Worm (Caenorhabditis elegans): ENCODE measurements around the gene pqn-13.
A peak's percentile ranks its signal among the peaks of the same experiment; 100 is the strongest.
"Not testable (repeated sequence)": the region's sequence is repeated elsewhere in the genome, so short reads cannot be mapped to it uniquely, and the experiment has no call there.

Gene pqn-13

DNA sequence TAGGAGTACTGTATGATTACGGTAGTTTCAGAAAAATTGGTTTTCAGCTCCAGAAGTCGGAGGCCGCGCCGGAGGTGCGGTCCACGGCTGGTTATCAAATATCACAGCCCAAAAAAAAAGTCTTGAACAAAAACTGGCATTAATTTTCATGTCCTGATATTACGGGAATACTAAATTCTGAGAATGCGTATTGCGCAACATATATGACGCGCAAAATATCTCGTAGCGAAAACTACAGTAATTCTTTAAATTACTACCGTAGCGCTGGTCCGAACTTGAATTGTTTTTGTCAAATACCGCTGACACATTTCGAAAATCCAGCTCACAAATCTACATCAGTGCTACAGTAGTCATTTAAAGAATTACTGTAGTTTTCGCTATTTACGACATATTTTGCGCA is 6.9 kb downstream of the pqn-13 start:
- no peak for TF ChIP-seq tra-4 (tag; optimal IDR thresholded peaks at IDR 0.05)
- no peak for TF ChIP-seq ceh-13 (GFP tag; optimal IDR thresholded peaks at IDR 0.05)
- no peak for TF ChIP-seq sea-1 (GFP tag; conservative IDR thresholded peaks at IDR 0.05)
- TF ChIP-seq F13C5.2 (tag; optimal IDR thresholded peaks at IDR 0.05): no peak
- no peak for TF ChIP-seq aly-1 (tag; optimal IDR thresholded peaks at IDR 0.05)
- TF ChIP-seq scrt-1 (GFP tag; IDR thresholded peaks at IDR 0.05): no peak
- TF ChIP-seq pes-1 (GFP tag; IDR thresholded peaks at IDR 0.05): no peak
- TF ChIP-seq hmbx-1 (tag; optimal IDR thresholded peaks at IDR 0.05): no peak
- TF ChIP-seq ama-1 (optimal IDR thresholded peaks at IDR 0.05): no peak
- TF ChIP-seq ets-7 (tag; optimal IDR thresholded peaks at IDR 0.05): no peak

DNA sequence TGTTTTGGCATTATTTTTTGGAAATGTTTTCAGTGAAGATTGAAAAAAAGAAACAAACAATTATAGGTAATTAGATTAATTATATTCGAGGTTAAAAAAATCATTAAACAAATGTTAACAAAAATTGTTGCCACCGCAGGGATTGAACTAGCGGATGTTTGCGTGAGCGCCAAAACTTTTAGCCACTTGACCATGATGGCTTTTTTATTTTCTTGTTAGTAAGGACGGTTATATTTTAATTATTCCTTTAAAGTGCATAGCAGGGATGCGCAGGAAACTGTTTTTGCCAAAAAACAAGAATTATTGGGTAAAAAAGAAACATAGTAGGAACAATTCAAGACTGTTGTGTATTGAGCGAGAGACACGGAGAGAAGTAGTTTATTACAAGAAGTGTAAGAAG is 8.6 kb downstream of the pqn-13 start:
- TF ChIP-seq B0310.2 (tag; optimal IDR thresholded peaks at IDR 0.05) (no peak), pes-1 (GFP tag; IDR thresholded peaks at IDR 0.05) (peak; percentile 29; the same call in 1 of the 2 replicates)

DNA sequence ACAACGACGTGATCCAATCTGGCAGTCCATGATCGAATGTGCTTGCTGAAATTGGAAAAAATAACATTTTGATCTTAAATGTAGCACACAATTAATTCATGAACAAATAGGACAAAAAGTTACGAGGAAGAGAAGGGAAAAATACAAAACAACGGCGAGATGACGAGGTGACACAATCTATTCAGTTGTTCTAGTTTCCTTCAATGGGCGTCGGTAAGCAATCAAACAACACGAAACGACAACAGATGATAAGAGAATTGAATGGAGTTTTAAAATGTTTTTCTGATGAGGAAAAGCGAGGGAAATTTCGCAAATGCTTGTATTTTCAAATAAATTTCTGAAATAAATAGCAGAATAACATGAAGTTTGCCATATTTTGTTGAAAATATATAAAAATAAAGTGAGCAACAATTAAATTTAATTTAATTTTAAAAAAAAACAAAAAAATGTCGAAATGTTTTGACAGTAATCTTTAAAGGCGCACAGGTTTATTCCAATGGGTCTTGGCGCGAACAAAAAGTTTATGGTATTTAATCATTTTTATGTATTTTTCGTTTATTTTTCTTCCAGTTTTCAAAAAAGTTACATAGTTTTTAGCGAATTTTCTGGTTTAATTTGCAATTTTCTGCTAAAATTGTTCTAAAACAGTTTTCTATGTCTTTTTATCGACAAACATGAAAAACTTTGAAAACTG is 9.7 kb downstream of the pqn-13 start, which contains the start of gene C14C11.7:
Gene C14C11.7 (minus strand): TSS at position 51 of the 694 bp plus-strand sequence.
- no peak for TF ChIP-seq sea-1 (GFP tag; conservative IDR thresholded peaks at IDR 0.05)
- no peak for TF ChIP-seq B0310.2 (tag; optimal IDR thresholded peaks at IDR 0.05)
- TF ChIP-seq ceh-36 (tag; optimal IDR thresholded peaks at IDR 0.05): no peak
- no peak for TF ChIP-seq ets-7 (tag; optimal IDR thresholded peaks at IDR 0.05)
- TF ChIP-seq pes-1 (GFP tag; IDR thresholded peaks at IDR 0.05): no peak
- no peak for TF ChIP-seq hmg-4 (GFP tag; optimal IDR thresholded peaks at IDR 0.05)
- TF ChIP-seq F13C5.2 (tag; optimal IDR thresholded peaks at IDR 0.05): no peak
- no peak for TF ChIP-seq tbx-11 (GFP tag; IDR thresholded peaks at IDR 0.05)
- no peak for TF ChIP-seq tbx-37 (GFP tag; conservative IDR thresholded peaks at IDR 0.05)
- no peak for TF ChIP-seq ama-1 (optimal IDR thresholded peaks at IDR 0.05)
- no peak for TF ChIP-seq aly-1 (tag; optimal IDR thresholded peaks at IDR 0.05)
- TF ChIP-seq tra-4 (tag; optimal IDR thresholded peaks at IDR 0.05): no peak
- TF ChIP-seq hnd-1 (tag; optimal IDR thresholded peaks at IDR 0.05): no peak
- no peak for TF ChIP-seq flt-1 (GFP tag; IDR thresholded peaks at IDR 0.05)
- no peak for TF ChIP-seq hmbx-1 (tag; optimal IDR thresholded peaks at IDR 0.05)
- no peak for TF ChIP-seq ceh-13 (GFP tag; optimal IDR thresholded peaks at IDR 0.05)
- no peak for TF ChIP-seq scrt-1 (GFP tag; IDR thresholded peaks at IDR 0.05)

DNA sequence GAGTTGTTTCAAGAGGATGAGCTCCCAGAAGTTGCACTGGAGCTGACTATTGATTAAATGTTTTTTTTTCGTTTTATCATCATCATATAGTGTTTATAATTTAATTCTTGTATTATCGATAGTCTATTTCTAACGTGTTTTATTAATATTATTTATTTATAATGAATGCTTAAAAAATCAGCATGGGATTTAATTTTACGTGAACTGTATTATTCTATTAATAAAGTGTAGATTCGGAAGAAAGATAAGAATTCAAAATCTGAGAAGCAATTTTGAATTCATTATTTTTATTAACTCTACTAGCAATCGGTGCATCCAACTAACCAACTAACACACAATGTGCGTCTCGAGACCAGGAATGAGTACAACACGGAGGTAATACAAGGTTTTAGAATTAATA is 12.6 kb downstream of the pqn-13 start, which contains the start of gene C14C11.1:
Gene C14C11.1 (plus strand): TSS at position 301 of the 400 bp plus-strand sequence.
- not testable (repeated sequence) for TF ChIP-seq ama-1 (optimal IDR thresholded peaks at IDR 0.05); aly-1 (tag; optimal IDR thresholded peaks at IDR 0.05); scrt-1 (GFP tag; IDR thresholded peaks at IDR 0.05)

DNA sequence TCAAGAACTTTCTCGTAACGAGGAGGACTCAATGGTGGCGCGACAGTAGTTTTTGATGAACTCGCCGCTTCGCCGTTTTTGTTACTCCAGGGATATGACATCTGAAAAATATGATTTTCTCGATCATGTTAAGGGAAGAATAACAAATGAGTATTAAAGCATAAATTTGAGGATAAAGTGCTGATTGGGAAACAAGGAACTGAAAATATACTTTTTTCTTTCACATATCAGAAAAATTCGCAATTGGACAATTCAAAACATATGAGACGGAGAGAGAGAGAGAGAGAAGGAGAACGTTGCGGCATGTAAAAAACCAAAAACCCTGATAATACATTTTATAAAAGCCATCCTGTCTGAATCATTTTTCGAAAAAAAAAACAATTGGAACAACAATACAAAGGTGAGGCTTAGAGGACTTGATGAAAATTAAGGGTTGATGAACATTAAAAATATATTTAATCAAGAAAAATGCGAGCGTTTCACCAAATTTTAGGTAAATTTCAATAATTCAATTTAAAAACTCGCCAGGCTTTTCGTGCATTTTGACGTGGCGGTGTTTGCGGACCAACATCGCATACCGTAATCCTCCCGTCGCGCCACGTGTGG is 15.2 kb downstream of the pqn-13 start, which contains the start of the genes mut-14 and C14C11.2:
Gene mut-14 (minus strand): TSS at position 101 of the 606 bp plus-strand sequence.
Gene C14C11.2 (plus strand): TSS at position 556 of the 606 bp plus-strand sequence.
- no peak for TF ChIP-seq tra-4 (tag; optimal IDR thresholded peaks at IDR 0.05)
- TF ChIP-seq ets-7 (tag; optimal IDR thresholded peaks at IDR 0.05): no peak
- no peak for TF ChIP-seq hnd-1 (tag; optimal IDR thresholded peaks at IDR 0.05)
- TF ChIP-seq tbx-11 (GFP tag; IDR thresholded peaks at IDR 0.05): no peak
- TF ChIP-seq hmbx-1 (tag; optimal IDR thresholded peaks at IDR 0.05): no peak
- no peak for TF ChIP-seq ceh-36 (tag; optimal IDR thresholded peaks at IDR 0.05)

DNA sequence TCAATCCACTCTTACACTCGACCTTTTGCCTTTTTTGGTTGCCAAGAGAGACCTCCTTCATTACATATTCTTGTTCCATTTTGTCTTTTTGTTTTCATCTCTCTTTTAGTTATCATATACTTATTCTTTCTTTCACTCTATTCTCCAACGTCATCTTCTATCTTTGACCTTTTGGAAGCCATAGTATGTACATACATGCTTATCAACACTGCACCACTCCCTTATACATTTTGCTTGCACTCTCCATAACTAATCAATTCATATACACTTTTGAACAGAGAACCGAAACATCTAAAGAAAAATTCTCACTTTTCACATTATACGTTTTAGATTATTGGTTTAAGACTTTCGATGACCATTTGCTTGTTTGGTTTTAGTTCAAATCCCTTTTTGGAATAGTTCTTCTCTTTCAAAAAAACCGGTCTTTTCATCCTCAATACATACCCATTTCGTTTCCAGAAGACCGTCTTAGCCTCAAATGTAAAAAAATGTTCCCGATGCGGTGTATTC is 21.9 kb downstream of the pqn-13 start, which contains the start of gene hex-2:
Gene hex-2 (plus strand): TSS at position 460 of the 510 bp plus-strand sequence.
- TF ChIP-seq tbx-37 (GFP tag; conservative IDR thresholded peaks at IDR 0.05) (no peak), ets-7 (tag; optimal IDR thresholded peaks at IDR 0.05) (no peak), pes-1 (GFP tag; IDR thresholded peaks at IDR 0.05) (no peak), F13C5.2 (tag; optimal IDR thresholded peaks at IDR 0.05) (no peak), hmg-4 (GFP tag; optimal IDR thresholded peaks at IDR 0.05) (no peak), sea-1 (GFP tag; conservative IDR thresholded peaks at IDR 0.05) (no peak), hmbx-1 (tag; optimal IDR thresholded peaks at IDR 0.05) (no peak), flt-1 (GFP tag; IDR thresholded peaks at IDR 0.05) (no peak), aly-1 (tag; optimal IDR thresholded peaks at IDR 0.05) (no peak), ceh-36 (tag; optimal IDR thresholded peaks at IDR 0.05) (no peak), tbx-11 (GFP tag; IDR thresholded peaks at IDR 0.05) (no peak), hnd-1 (tag; optimal IDR thresholded peaks at IDR 0.05) (no peak)

ce11 chrV:5651905-5652304 is 24.0 kb downstream of the pqn-13 start:
- TF ChIP-seq sea-1 (GFP tag; conservative IDR thresholded peaks at IDR 0.05): no peak
- TF ChIP-seq aly-1 (tag; optimal IDR thresholded peaks at IDR 0.05): no peak
- no peak for TF ChIP-seq hnd-1 (tag; optimal IDR thresholded peaks at IDR 0.05)

DNA sequence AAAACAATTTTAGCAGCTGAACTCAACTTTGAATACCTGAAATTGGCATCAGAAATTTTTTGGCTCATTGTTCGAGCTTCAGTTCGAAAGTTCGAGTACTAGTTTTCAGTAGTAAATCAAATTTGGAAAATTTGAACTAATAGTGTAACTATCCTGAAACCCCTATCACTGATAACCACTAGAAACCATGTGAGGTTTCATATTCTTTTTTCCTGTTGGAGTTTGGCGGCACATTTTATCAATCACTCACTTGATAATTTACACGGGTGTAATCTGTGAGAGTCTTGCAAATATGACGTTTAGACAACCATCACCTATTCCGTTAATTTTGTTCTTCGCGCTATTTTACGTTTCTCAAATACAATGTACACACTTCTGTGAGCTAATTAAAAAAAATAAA is 28.6 kb downstream of the pqn-13 start, which contains the start of gene C14C11.4:
Gene C14C11.4 (plus strand): TSS at position 252 of the 400 bp plus-strand sequence.
- no peak for TF ChIP-seq ets-7 (tag; optimal IDR thresholded peaks at IDR 0.05)
- TF ChIP-seq aly-1 (tag; optimal IDR thresholded peaks at IDR 0.05): no peak

All from whole organism, early embryonic.